Fruit fly (Drosophila melanogaster) Kc167 (cell line): ENCODE measurements around the gene Lsp2.

Source experiments
- Myc ChIP-seq: fragments of >200 bp; optimal IDR thresholded peaks from 2 replicates; lab custom pipeline; 2017; ENCODE audit warnings: missing external identifiers
- Sin3A ChIP-seq: fragments of >200 bp; optimal IDR thresholded peaks from 2 replicates; lab custom pipeline; 2018; ENCODE audit warnings: missing external identifiers
- h ChIP-seq: fragments of >200 bp; optimal IDR thresholded peaks from 3 replicates; lab custom pipeline; 2018; ENCODE audit warnings: missing external identifiers
- insv ChIP-seq: fragments of >200 bp; optimal IDR thresholded peaks from 3 replicates; lab custom pipeline; 2018; ENCODE audit warnings: missing external identifiers
- psq ChIP-seq: fragments of >200 bp; optimal IDR thresholded peaks from 2 replicates; lab custom pipeline; 2017; ENCODE audit warnings: missing external identifiers
- ttk ChIP-seq: sonication (Bioruptor generic); optimal IDR thresholded peaks from 2 replicates; lab custom pipeline; 2017; ENCODE audit warnings: missing external identifiers

The Lsp2 gene

dm6 chr3L:12127294-12128029 lies 1.7 kb upstream of the Lsp2 start, which contains the start of the genes Ir68b and CG34241:
Gene Ir68b, minus strand, starts transcription at chr3L:12127394.
Gene CG34241, plus strand, starts transcription at chr3L:12127979.
- TF ChIP-seq psq (lab: Kevin White, UChicago) (no peak), insv (no peak), ttk (lab: Kevin White, UChicago) (no peak), Myc (lab: Kevin White, UChicago) (no peak), Sin3A (lab: Kevin White, UChicago) (no peak), h (lab: Kevin White, UChicago) (no peak)

dm6 chr3L:12131918-12132317 lies 2.7 kb downstream of the Lsp2 start, which contains the start of gene DEF8:
Gene DEF8, plus strand, starts transcription at chr3L:12132146.
- TF ChIP-seq Sin3A (lab: Kevin White, UChicago) (no peak), h (lab: Kevin White, UChicago) (no peak), insv (no peak), Myc (lab: Kevin White, UChicago) (no peak), psq (lab: Kevin White, UChicago) (no peak), ttk (lab: Kevin White, UChicago) (no peak)

- no peak for TF ChIP-seq ttk (lab: Kevin White, UChicago)
- no peak for TF ChIP-seq insv
- no peak for TF ChIP-seq Sin3A (lab: Kevin White, UChicago)
- no peak for TF ChIP-seq psq (lab: Kevin White, UChicago)
- TF ChIP-seq Myc (lab: Kevin White, UChicago), result no peak
- no peak for TF ChIP-seq h (lab: Kevin White, UChicago)
These were observed 7.4 kb downstream of the Lsp2 start, which contains the start of the genes CG5645 and Atg12 for dm6 chr3L:12136630-12137029. Gene CG5645, minus strand, starts transcription at chr3L:12136706. Gene Atg12, plus strand, starts transcription at chr3L:12136967.

- no peak for TF ChIP-seq h (lab: Kevin White, UChicago)
- TF ChIP-seq insv, result no peak
- no peak for TF ChIP-seq ttk (lab: Kevin White, UChicago)
- TF ChIP-seq Myc (lab: Kevin White, UChicago), result no peak
- no peak for TF ChIP-seq psq (lab: Kevin White, UChicago)
- no peak for TF ChIP-seq Sin3A (lab: Kevin White, UChicago)
These were observed 9.1 kb downstream of the Lsp2 start, which contains the start of the genes ND-SGDH and RhoGAP68F for dm6 chr3L:12138113-12138899. Gene ND-SGDH, minus strand, starts transcription at chr3L:12138584. Gene RhoGAP68F, plus strand, starts transcription at chr3L:12138868.

dm6 chr3L:12139232-12139698 lies 10.1 kb downstream of the Lsp2 start:
- TF ChIP-seq h (lab: Kevin White, UChicago) (no peak), Myc (lab: Kevin White, UChicago) (no peak), ttk (lab: Kevin White, UChicago) (no peak), Sin3A (lab: Kevin White, UChicago) (no peak), insv (no peak), psq (lab: Kevin White, UChicago) (no peak)

- TF ChIP-seq Myc (lab: Kevin White, UChicago), result no peak
- no peak for TF ChIP-seq h (lab: Kevin White, UChicago)
- no peak for TF ChIP-seq Sin3A (lab: Kevin White, UChicago)
- TF ChIP-seq ttk (lab: Kevin White, UChicago), result no peak
- TF ChIP-seq psq (lab: Kevin White, UChicago), result no peak
- no peak for TF ChIP-seq insv
These were observed 16.8 kb downstream of the Lsp2 start, which contains the start of the genes eIF3l and Nrx-IV for dm6 chr3L:12145709-12146694. Gene eIF3l, minus strand, starts transcription at chr3L:12146097. Gene Nrx-IV, plus strand, starts transcription at chr3L:12146519.

- TF ChIP-seq psq (lab: Kevin White, UChicago) (no peak), insv (no peak), h (lab: Kevin White, UChicago) (no peak), Sin3A (lab: Kevin White, UChicago) (no peak), Myc (lab: Kevin White, UChicago) (no peak), ttk (lab: Kevin White, UChicago) (no peak)
These were observed 17.8 kb downstream of the Lsp2 start for dm6 chr3L:12146970-12147369.

- TF ChIP-seq Sin3A (lab: Kevin White, UChicago) (no peak), ttk (lab: Kevin White, UChicago) (no peak), Myc (lab: Kevin White, UChicago) (no peak), insv (no peak), h (lab: Kevin White, UChicago) (no peak), psq (lab: Kevin White, UChicago) (no peak)
These were observed 19.8 kb downstream of the Lsp2 start, which contains the start of gene CG32099 for dm6 chr3L:12149024-12149423. Gene CG32099, plus strand, starts transcription at chr3L:12149273.

dm6 chr3L:12162156-12162682 lies 33.0 kb downstream of the Lsp2 start:
- TF ChIP-seq ttk (lab: Kevin White, UChicago) (no peak), Sin3A (lab: Kevin White, UChicago) (no peak), insv (no peak), Myc (lab: Kevin White, UChicago) (no peak), h (lab: Kevin White, UChicago) (no peak), psq (lab: Kevin White, UChicago) (no peak)

- no peak for TF ChIP-seq insv
- TF ChIP-seq h (lab: Kevin White, UChicago), result no peak
- no peak for TF ChIP-seq Sin3A (lab: Kevin White, UChicago)
- no peak for TF ChIP-seq psq (lab: Kevin White, UChicago)
- no peak for TF ChIP-seq ttk (lab: Kevin White, UChicago)
- no peak for TF ChIP-seq Myc (lab: Kevin White, UChicago)
These were observed 33.9 kb downstream of the Lsp2 start for dm6 chr3L:12163082-12163481.
